Fruit fly (Drosophila melanogaster): Measurements from ENCODE around the gene CG13606.

The CG13606 gene

dm6 chr3R:24206341-24207114 is 34.1 kb downstream of the CG13606 start (continued):
- TF ChIP-seq lz (GFP tag; optimal IDR thresholded peaks at IDR 0.05), result peak; percentile 37
- TF ChIP-seq CG11762 (GFP tag; optimal IDR thresholded peaks at IDR 0.05; ENCODE audit: insufficient read depth), result peak; percentile 42
- peak; percentile 20 for TF ChIP-seq CG6808 (GFP tag; optimal IDR thresholded peaks at IDR 0.05)
- TF ChIP-seq CG6792 (GFP tag; optimal IDR thresholded peaks at IDR 0.05), result peak; percentile 53
- TF ChIP-seq CG1621 (tag; optimal IDR thresholded peaks at IDR 0.05), result peak; percentile 9
- peak; percentile 34 for TF ChIP-seq Sox15 (GFP tag; optimal IDR thresholded peaks at IDR 0.05)
- TF ChIP-seq dac (GFP tag; optimal IDR thresholded peaks at IDR 0.05), result no peak
- TF ChIP-seq CG15336 (GFP tag; IDR thresholded peaks at IDR 0.05), result peak; percentile 42; the same call in 1 of the 2 replicates
- TF ChIP-seq CG8119 (GFP tag; IDR thresholded peaks at IDR 0.05), result peak; percentile 50
- peak; percentile 61 for TF ChIP-seq pdm3 (GFP tag; optimal IDR thresholded peaks at IDR 0.05)
- TF ChIP-seq CG6276 (GFP tag; optimal IDR thresholded peaks at IDR 0.05), result no peak
- TF ChIP-seq Ets96B (tag; optimal IDR thresholded peaks at IDR 0.05), result peak; percentile 22
- no peak for TF ChIP-seq Lpt (GFP tag; optimal IDR thresholded peaks at IDR 0.05)
- peak; percentile 58 for TF ChIP-seq Sox14 (GFP tag; optimal IDR thresholded peaks at IDR 0.05)
- TF ChIP-seq CG6163 (GFP tag; IDR thresholded peaks at IDR 0.05), result peak; percentile 59; the same call in 1 of the 3 replicates
- TF ChIP-seq OdsH (GFP tag; optimal IDR thresholded peaks at IDR 0.05), result peak; percentile 57
- TF ChIP-seq ss (GFP tag; optimal IDR thresholded peaks at IDR 0.05), result peak in 1 of 2 experiments; percentile 36

dm6 chr3R:24213644-24214043 is 41.2 kb downstream of the CG13606 start:
- no peak for TF ChIP-seq CG7368 (GFP tag; optimal IDR thresholded peaks at IDR 0.05)
- TF ChIP-seq CG10669 (GFP tag; optimal IDR thresholded peaks at IDR 0.05), result no peak
- TF ChIP-seq Ets21C (GFP tag; optimal IDR thresholded peaks at IDR 0.05), result no peak
- no peak for TF ChIP-seq Eip93F (GFP tag; optimal IDR thresholded peaks at IDR 0.05)
- no peak for TF ChIP-seq CG32006 (GFP tag; optimal IDR thresholded peaks at IDR 0.05)
- no peak for TF ChIP-seq CG8319 (GFP tag; optimal IDR thresholded peaks at IDR 0.05)
- TF ChIP-seq CG6792 (GFP tag; optimal IDR thresholded peaks at IDR 0.05), result no peak

dm6 chr3R:24216017-24216416 is 43.6 kb downstream of the CG13606 start:
- TF ChIP-seq achi (GFP tag; optimal IDR thresholded peaks at IDR 0.05) (no peak), Blimp-1 (GFP tag; optimal IDR thresholded peaks at IDR 0.05) (peak; percentile 84), fd85E (GFP tag; optimal IDR thresholded peaks at IDR 0.05) (no peak), CG8119 (GFP tag; IDR thresholded peaks at IDR 0.05) (no peak), eg (GFP tag; IDR thresholded peaks at IDR 0.05) (0 out of 3 replicates have a peak, but pooled peaks have one; percentile 29), Gug (GFP tag; IDR thresholded peaks at IDR 0.05) (no peak), Sox102F (GFP tag; optimal IDR thresholded peaks at IDR 0.05) (no peak), esn (GFP tag; optimal IDR thresholded peaks at IDR 0.05) (no peak)

dm6 chr3R:24218565-24218964 is 46.1 kb downstream of the CG13606 start, which contains the start of gene CG17786:
CG17786 (minus strand) TSS chr3R:24218718.
- TF ChIP-seq dsx (GFP tag; optimal IDR thresholded peaks at IDR 0.05; ENCODE audit: poor library complexity, severe bottlenecking) (peak; percentile 31), Lpt (GFP tag; optimal IDR thresholded peaks at IDR 0.05) (no peak), fd85E (GFP tag; optimal IDR thresholded peaks at IDR 0.05) (peak; percentile 47), CG8119 (GFP tag; IDR thresholded peaks at IDR 0.05) (no peak; the same call in 2 of the 3 replicates), Ets96B (tag; optimal IDR thresholded peaks at IDR 0.05) (peak; percentile 2), Eip78C (GFP tag) (peak; percentile 71), Blimp-1 (GFP tag; optimal IDR thresholded peaks at IDR 0.05) (peak; percentile 92), net (GFP tag; optimal IDR thresholded peaks at IDR 0.05) (peak; percentile 37), Hr38 (GFP tag; optimal IDR thresholded peaks at IDR 0.05) (no peak), CG6276 (GFP tag; optimal IDR thresholded peaks at IDR 0.05) (peak; percentile 3), OdsH (GFP tag; optimal IDR thresholded peaks at IDR 0.05) (no peak), CG6854 (GFP tag; optimal IDR thresholded peaks at IDR 0.05) (peak; percentile 88), CG15336 (GFP tag; IDR thresholded peaks at IDR 0.05) (peak; percentile 31; the same call in 1 of the 2 replicates), ss (GFP tag; optimal IDR thresholded peaks at IDR 0.05) (peak; percentile 24 to 74), eg (GFP tag; IDR thresholded peaks at IDR 0.05) (peak; percentile 63; the same call in 2 of the 3 replicates), esn (GFP tag; optimal IDR thresholded peaks at IDR 0.05) (peak; percentile 9), Sox102F (GFP tag; optimal IDR thresholded peaks at IDR 0.05) (peak; percentile 62), Sox15 (GFP tag; optimal IDR thresholded peaks at IDR 0.05) (no peak), CG3919 (GFP tag; optimal IDR thresholded peaks at IDR 0.05) (peak; percentile 31), Eip75B (GFP tag; optimal IDR thresholded peaks at IDR 0.05) (peak; percentile 73), CG9139 (GFP tag; optimal IDR thresholded peaks at IDR 0.05) (peak; percentile 12), CG6163 (GFP tag; IDR thresholded peaks at IDR 0.05) (peak; percentile 33; the same call in 1 of the 3 replicates), CG1621 (tag; optimal IDR thresholded peaks at IDR 0.05) (peak; percentile 62), vri (GFP tag; optimal IDR thresholded peaks at IDR 0.05) (no peak), topi (GFP tag; optimal IDR thresholded peaks at IDR 0.05) (peak; percentile 28)
